Fruit fly (Drosophila melanogaster): ENCODE results near the gene VhaPPA1-1.

The VhaPPA1-1 gene

dm6 chr3R:14853767-14854191, 50.1 kb downstream of the VhaPPA1-1 start (continued):
- TF ChIP-seq CG9609 (GFP tag; optimal IDR thresholded peaks at IDR 0.05) (no peak), unc-4 (GFP tag; IDR thresholded peaks at IDR 0.05; ENCODE audit: partially characterized antibody) (no peak), HHEX (GFP tag; optimal IDR thresholded peaks at IDR 0.05) (peak; percentile 51), lola (GFP tag; optimal IDR thresholded peaks at IDR 0.05) (no peak), CG3407 (GFP tag; optimal IDR thresholded peaks at IDR 0.05) (no peak), Hey (tag; optimal IDR thresholded peaks at IDR 0.05) (peak; percentile 38), CG3838 (GFP tag; optimal IDR thresholded peaks at IDR 0.05) (no peak), Nf-YA (GFP tag; IDR thresholded peaks at IDR 0.05) (no peak), disco-r (GFP tag; optimal IDR thresholded peaks at IDR 0.05) (no peak), C15 (GFP tag; IDR thresholded peaks at IDR 0.05) (no peak), CG10979 (tag; optimal IDR thresholded peaks at IDR 0.05) (peak; percentile 30), shn (GFP tag; optimal IDR thresholded peaks at IDR 0.05) (no peak), ase (GFP tag; IDR thresholded peaks at IDR 0.05) (no peak), CG14667 (GFP tag; IDR thresholded peaks at IDR 0.05) (no peak), MBD-R2 (GFP tag; IDR thresholded peaks at IDR 0.05) (0 out of 2 replicates have a peak, but pooled peaks have one; percentile 38), CG18011 (GFP tag; optimal IDR thresholded peaks at IDR 0.05) (peak; percentile 9), H15 (GFP tag; IDR thresholded peaks at IDR 0.05) (no peak), stwl (tag; optimal IDR thresholded peaks at IDR 0.05) (peak; percentile 16), phol (tag; optimal IDR thresholded peaks at IDR 0.05) (no peak), da (GFP tag; optimal IDR thresholded peaks at IDR 0.05) (no peak), insv (GFP tag; optimal IDR thresholded peaks at IDR 0.05) (peak in 1 of 2 experiments; percentile 28), Bteb2 (GFP tag; optimal IDR thresholded peaks at IDR 0.05) (no peak), Optix (GFP tag; IDR thresholded peaks at IDR 0.05) (no peak), CG13775 (GFP tag; optimal IDR thresholded peaks at IDR 0.05) (peak; percentile 44), YL-1 (GFP tag; optimal IDR thresholded peaks at IDR 0.05) (peak; percentile 38), exex (tag; optimal IDR thresholded peaks at IDR 0.05) (peak; percentile 17), usp (GFP tag; optimal IDR thresholded peaks at IDR 0.05) (no peak), lmd (GFP tag; IDR thresholded peaks at IDR 0.05) (no peak), CG4404 (GFP tag; IDR thresholded peaks at IDR 0.05) (no peak), br (optimal IDR thresholded peaks at IDR 0.05) (no peak), Scr (GFP tag; IDR thresholded peaks at IDR 0.05; ENCODE audit: partially characterized antibody) (no peak), rib (GFP tag; IDR thresholded peaks at IDR 0.05) (0 out of 2 replicates have a peak, but pooled peaks have one; percentile 48), CG4854 (GFP tag; optimal IDR thresholded peaks at IDR 0.05) (no peak), Adf1 (GFP tag; IDR thresholded peaks at IDR 0.05) (peak; percentile 69; the same call in 1 of the 2 replicates), E2f2 (GFP tag; IDR thresholded peaks at IDR 0.05) (peak; percentile 31; the same call in 1 of the 2 replicates), CG6272 (GFP tag; IDR thresholded peaks at IDR 0.05) (no peak), Pdp1 (GFP tag; optimal IDR thresholded peaks at IDR 0.05) (peak in 1 of 2 experiments; percentile 35), Lpt (GFP tag; optimal IDR thresholded peaks at IDR 0.05) (no peak), CG3065 (GFP tag; optimal IDR thresholded peaks at IDR 0.05) (no peak), CG8388 (GFP tag; optimal IDR thresholded peaks at IDR 0.05) (no peak), CG16813 (GFP tag; IDR thresholded peaks at IDR 0.05; ENCODE audit: partially characterized antibody) (0 out of 3 replicates have a peak, but pooled peaks have one; percentile 29), gcm (GFP tag; optimal IDR thresholded peaks at IDR 0.05) (no peak), CG17568 (GFP tag; optimal IDR thresholded peaks at IDR 0.05) (peak; percentile 63), CrebB (tag; optimal IDR thresholded peaks at IDR 0.05) (peak; percentile 80), Mrtf (GFP tag; IDR thresholded peaks at IDR 0.05) (no peak), run (tag; optimal IDR thresholded peaks at IDR 0.05) (no peak), Dll (GFP tag; IDR thresholded peaks at IDR 0.05; ENCODE audit: partially characterized antibody) (no peak; the same call in 3 of the 4 replicates), CG2116 (GFP tag; optimal IDR thresholded peaks at IDR 0.05) (peak; percentile 35), CG9932 (GFP tag; IDR thresholded peaks at IDR 0.05) (peak; percentile 54), Atf-2 (GFP tag; optimal IDR thresholded peaks at IDR 0.05) (no peak), CG12942 (GFP tag; optimal IDR thresholded peaks at IDR 0.05) (no peak)

Data from whole organism, embryonic.